Worm (Caenorhabditis elegans) whole organism, L1 larva: ENCODE results near the gene F42A10.6.

Source experiments
- C34B4.2 ChIP-seq: sonication (generic microtip); optimal IDR thresholded peaks from 2 replicates; lab custom pipeline; 2017; ENCODE audit warnings: mild to moderate bottlenecking, missing genetic modification characterization, missing compliant biosample characterization
- Y116A8C.19 ChIP-seq: sonication (generic microtip); optimal IDR thresholded peaks from 2 replicates; lab custom pipeline; 2016; ENCODE audit warnings: missing compliant biosample characterization, missing genetic modification characterization, borderline replicate concordance
- aha-1 ChIP-seq: fragments of 150-350 bp; optimal IDR thresholded peaks from 2 replicates; lab custom pipeline; 2014; ENCODE audit warnings: missing biosample characterization, missing genetic modification characterization
- alr-1 ChIP-seq: fragments of 200-800 bp; sonication (Bioruptor generic); optimal IDR thresholded peaks from 2 replicates; lab custom pipeline; 2018; ENCODE audit warnings: borderline replicate concordance, mild to moderate bottlenecking, missing genetic modification characterization, missing compliant biosample characterization
- aly-2 ChIP-seq: fragments of 150-350 bp; optimal IDR thresholded peaks from 2 replicates; lab custom pipeline; 2014; ENCODE audit warnings: missing biosample characterization, missing genetic modification characterization
- ama-1 ChIP-seq: fragments of 150-350 bp; optimal IDR thresholded peaks from 2 replicates; lab custom pipeline; 2014
- ceh-63 ChIP-seq: fragments of 200-800 bp; sonication (Bioruptor generic); optimal IDR thresholded peaks from 2 replicates; lab custom pipeline; 2018; ENCODE audit warnings: mild to moderate bottlenecking, missing genetic modification characterization, missing compliant biosample characterization
- ceh-82 ChIP-seq, 3 experiments: fragments of 150-350 bp in 1 of 3; sonication (generic microtip) in 2 of 3; optimal IDR thresholded peaks; 2 replicates each; lab custom pipeline; 2014 to 2017; ENCODE audit warnings: missing biosample characterization in 3 of 3, missing genetic modification characterization in 3 of 3
- ceh-88 ChIP-seq: fragments of 200-800 bp; sonication (Bioruptor generic); IDR thresholded peaks from 2 replicates; pipeline ENCODE4 v1.3.6; 2022; ENCODE audit warnings: missing genetic modification characterization, missing compliant biosample characterization
- ces-1 ChIP-seq: fragments of 150-350 bp; optimal IDR thresholded peaks from 2 replicates; lab custom pipeline; 2014; ENCODE audit warnings: missing biosample characterization, missing genetic modification reagents, missing genetic modification characterization
- dpl-1 ChIP-seq, 3 experiments: fragments of 150-350 bp in 2 of 3; sonication (generic microtip) in 1 of 3; optimal IDR thresholded peaks; 2 replicates each; lab custom pipeline; 2014 to 2017; ENCODE audit warnings: missing biosample characterization in 3 of 3, missing genetic modification characterization in 3 of 3, missing genetic modification reagents in 3 of 3
- dsc-1 ChIP-seq: sonication (generic microtip); optimal IDR thresholded peaks from 2 replicates; lab custom pipeline; 2016; ENCODE audit warnings: mild to moderate bottlenecking, missing genetic modification characterization, missing compliant biosample characterization
- efl-1 ChIP-seq, 4 experiments: fragments of 150-350 bp; optimal IDR thresholded peaks in 3 of 4; peaks in 1 of 4; 1 replicate in 1 of 4; 2 replicates in 3 of 4; lab custom pipeline; 2014; ENCODE audit warnings: missing biosample characterization in 2 of 4, missing genetic modification characterization in 2 of 4, missing genetic modification reagents in 2 of 4
- fkh-10 ChIP-seq: sonication (generic microtip); optimal IDR thresholded peaks from 2 replicates; lab custom pipeline; 2017; ENCODE audit warnings: missing biosample characterization, missing genetic modification reagents, missing genetic modification characterization
- fkh-4 ChIP-seq: sonication (generic microtip); optimal IDR thresholded peaks from 2 replicates; lab custom pipeline; 2016; ENCODE audit warnings: missing compliant biosample characterization, missing genetic modification characterization, borderline replicate concordance
- fkh-8 ChIP-seq: sonication (generic microtip); optimal IDR thresholded peaks from 2 replicates; lab custom pipeline; 2016; ENCODE audit warnings: mild to moderate bottlenecking, missing genetic modification characterization, missing compliant biosample characterization
- fos-1 ChIP-seq: fragments of 150-350 bp; optimal IDR thresholded peaks from 2 replicates; lab custom pipeline; 2014; ENCODE audit warnings: missing biosample characterization, missing genetic modification characterization
- hlh-17 ChIP-seq: fragments of 200-800 bp; sonication (Bioruptor generic); optimal IDR thresholded peaks from 2 replicates; lab custom pipeline; 2018; ENCODE audit warnings: missing genetic modification characterization, mild to moderate bottlenecking, missing compliant biosample characterization, moderate library complexity, borderline replicate concordance
- hpl-2 ChIP-seq: fragments of 150-350 bp; optimal IDR thresholded peaks from 2 replicates; lab custom pipeline; 2014; ENCODE audit warnings: missing biosample characterization, missing genetic modification reagents, missing genetic modification characterization
- irx-1 ChIP-seq: sonication (generic microtip); optimal IDR thresholded peaks from 2 replicates; lab custom pipeline; 2016; ENCODE audit warnings: missing genetic modification characterization, missing compliant biosample characterization
- isw-1 ChIP-seq: fragments of 200-800 bp; sonication (Bioruptor generic); IDR thresholded peaks from 2 replicates; pipeline ENCODE4 v1.3.6; 2022; ENCODE audit warnings: missing genetic modification characterization, missing compliant biosample characterization
- jun-1 ChIP-seq: fragments of 150-350 bp; optimal IDR thresholded peaks from 2 replicates; lab custom pipeline; 2014; ENCODE audit warnings: missing biosample characterization, missing genetic modification reagents, missing genetic modification characterization
- lin-13 ChIP-seq: fragments of 150-350 bp; optimal IDR thresholded peaks from 2 replicates; lab custom pipeline; 2014; ENCODE audit warnings: missing biosample characterization, missing genetic modification reagents, missing genetic modification characterization
- lin-14 ChIP-seq: fragments of 200-800 bp; sonication (Bioruptor generic); optimal IDR thresholded peaks from 2 replicates; lab custom pipeline; 2018; ENCODE audit warnings: mild to moderate bottlenecking, missing genetic modification characterization, moderate library complexity, missing compliant biosample characterization
- lin-35 ChIP-seq, 2 experiments: fragments of 150-350 bp; optimal IDR thresholded peaks; 2 replicates each; lab custom pipeline; 2014; ENCODE audit warnings: missing biosample characterization in 2 of 2, missing genetic modification characterization in 2 of 2, missing genetic modification reagents in 2 of 2
- lin-39 ChIP-seq: fragments of 150-350 bp; optimal IDR thresholded peaks from 2 replicates; lab custom pipeline; 2014; ENCODE audit warnings: missing biosample characterization, missing genetic modification reagents, missing genetic modification characterization
- lir-3 ChIP-seq: sonication (generic microtip); optimal IDR thresholded peaks from 2 replicates; lab custom pipeline; 2016; ENCODE audit warnings: mild to moderate bottlenecking, missing genetic modification characterization, moderate library complexity, missing compliant biosample characterization; ENCODE audit not compliant: poor library complexity
- lsy-2 ChIP-seq, 2 experiments: fragments of 150-350 bp; optimal IDR thresholded peaks; 2 replicates each; lab custom pipeline; 2014; ENCODE audit warnings: missing biosample characterization in 2 of 2, missing genetic modification characterization in 2 of 2
- mef-2 ChIP-seq: fragments of 150-350 bp; optimal IDR thresholded peaks from 2 replicates; lab custom pipeline; 2014; ENCODE audit warnings: missing biosample characterization, missing genetic modification characterization
- mep-1 ChIP-seq: fragments of 150-350 bp; optimal IDR thresholded peaks from 2 replicates; lab custom pipeline; 2014; ENCODE audit warnings: missing biosample characterization, missing genetic modification characterization
- nhr-20 ChIP-seq: sonication (generic microtip); optimal IDR thresholded peaks from 2 replicates; lab custom pipeline; 2016; ENCODE audit warnings: mild to moderate bottlenecking, missing genetic modification characterization, missing compliant biosample characterization
- nhr-237 ChIP-seq: fragments of 150-350 bp; optimal IDR thresholded peaks from 2 replicates; lab custom pipeline; 2014; ENCODE audit warnings: missing biosample characterization, missing genetic modification characterization
- nhr-28 ChIP-seq: fragments of 150-350 bp; optimal IDR thresholded peaks from 2 replicates; lab custom pipeline; 2014; ENCODE audit warnings: missing biosample characterization, missing genetic modification characterization
- nhr-47 ChIP-seq: sonication (generic microtip); optimal IDR thresholded peaks from 2 replicates; lab custom pipeline; 2016; ENCODE audit warnings: mild to moderate bottlenecking, missing genetic modification characterization, moderate library complexity, missing compliant biosample characterization
- nhr-71 ChIP-seq: sonication (generic microtip); optimal IDR thresholded peaks from 2 replicates; lab custom pipeline; 2016; ENCODE audit warnings: mild to moderate bottlenecking, missing genetic modification characterization, moderate library complexity, missing compliant biosample characterization
- nhr-90 ChIP-seq: sonication (generic microtip); optimal IDR thresholded peaks from 2 replicates; lab custom pipeline; 2016; ENCODE audit warnings: mild to moderate bottlenecking, missing genetic modification characterization, missing compliant biosample characterization; ENCODE audit not compliant: poor library complexity
- pag-3 ChIP-seq: sonication (generic microtip); optimal IDR thresholded peaks from 2 replicates; lab custom pipeline; 2017; ENCODE audit warnings: missing genetic modification characterization, mild to moderate bottlenecking, missing compliant biosample characterization, antibody characterized with exemption, borderline replicate concordance; ENCODE audit not compliant: insufficient read depth
- pax-3 ChIP-seq: fragments of 200-800 bp; sonication (Bioruptor generic); optimal IDR thresholded peaks from 2 replicates; lab custom pipeline; 2018; ENCODE audit warnings: mild to moderate bottlenecking, missing genetic modification characterization, moderate library complexity, missing compliant biosample characterization
- rnt-1 ChIP-seq: sonication (generic microtip); optimal IDR thresholded peaks from 2 replicates; lab custom pipeline; 2016; ENCODE audit warnings: mild to moderate bottlenecking, missing genetic modification characterization, moderate library complexity, missing compliant biosample characterization
- skn-1 ChIP-seq: fragments of 150-350 bp; optimal IDR thresholded peaks from 2 replicates; lab custom pipeline; 2014; ENCODE audit warnings: missing biosample characterization, missing genetic modification characterization
- snpc-4 ChIP-seq: fragments of 150-350 bp; optimal IDR thresholded peaks from 2 replicates; lab custom pipeline; 2014; ENCODE audit warnings: missing biosample characterization, missing genetic modification characterization
- snu-23 ChIP-seq: sonication (generic microtip); optimal IDR thresholded peaks from 2 replicates; lab custom pipeline; 2016; ENCODE audit warnings: missing genetic modification characterization, missing compliant biosample characterization
- sptf-1 ChIP-seq: fragments of 150-350 bp; optimal IDR thresholded peaks from 2 replicates; lab custom pipeline; 2014; ENCODE audit warnings: missing biosample characterization, missing genetic modification characterization
- swsn-7 ChIP-seq: sonication (generic microtip); optimal IDR thresholded peaks from 2 replicates; lab custom pipeline; 2016; ENCODE audit warnings: missing genetic modification characterization, missing compliant biosample characterization
- tbx-2 ChIP-seq: sonication (generic microtip); optimal IDR thresholded peaks from 2 replicates; lab custom pipeline; 2016; ENCODE audit warnings: missing genetic modification characterization, missing compliant biosample characterization
- unc-30 ChIP-seq: sonication (generic microtip); optimal IDR thresholded peaks from 2 replicates; lab custom pipeline; 2017; ENCODE audit warnings: missing biosample characterization, missing genetic modification characterization
- unc-98 ChIP-seq: fragments of 200-800 bp; sonication (Bioruptor generic); IDR thresholded peaks from 2 replicates; pipeline ENCODE4 v1.3.6; 2022; ENCODE audit warnings: missing genetic modification characterization, missing compliant biosample characterization
- xbp-1 ChIP-seq: sonication (generic microtip); optimal IDR thresholded peaks from 2 replicates; lab custom pipeline; 2016; ENCODE audit warnings: missing genetic modification characterization, missing compliant biosample characterization
- zip-4 ChIP-seq: fragments of 200-800 bp; sonication (Bioruptor generic); optimal IDR thresholded peaks from 2 replicates; lab custom pipeline; 2018; ENCODE audit warnings: mild to moderate bottlenecking, missing genetic modification characterization, moderate library complexity, missing compliant biosample characterization
- ztf-4 ChIP-seq: fragments of 150-350 bp; optimal IDR thresholded peaks from 2 replicates; lab custom pipeline; 2014; ENCODE audit warnings: missing biosample characterization, missing genetic modification characterization

F42A10.6 gene

ce11 chrIII:6140818-6141217, 35.8 kb downstream of the F42A10.6 start:
- TF ChIP-seq C34B4.2 = no peak
- no peak for TF ChIP-seq ztf-4 (tag; lab: Kevin White, UChicago)
- TF ChIP-seq pag-3 (tag; lab: Kevin White, UChicago) = no peak
- no peak for TF ChIP-seq lin-39 (tag; lab: Kevin White, UChicago)
- TF ChIP-seq isw-1 = no peak
- TF ChIP-seq Y116A8C.19 (tag; lab: Kevin White, UChicago) = no peak
- no peak for TF ChIP-seq zip-4 (GFP tag; lab: Kevin White, UChicago)
- no peak for TF ChIP-seq hpl-2 (GFP tag; lab: Kevin White, UChicago)
- no peak for TF ChIP-seq alr-1 (tag; lab: Kevin White, UChicago)
- no peak for TF ChIP-seq snpc-4
- TF ChIP-seq unc-30 (tag; lab: Kevin White, UChicago) = no peak
- TF ChIP-seq jun-1 (tag; lab: Kevin White, UChicago) = no peak
- TF ChIP-seq, all 84 proteins: peak for 0

ce11 chrIII:6139932-6140612, 36.6 kb downstream of the F42A10.6 start:
- TF ChIP-seq ama-1 (lab: Kevin White, UChicago) (no peak), xbp-1 (tag; lab: Kevin White, UChicago) (no peak), skn-1 (no peak), efl-1 (optimal IDR thresholded peaks at IDR 0.05; lab: Kevin White, UChicago) (peak in 1 of 2 experiments; percentile 7), efl-1 (GFP tag; optimal IDR thresholded peaks at IDR 0.05 in 1 of 2; lab: Kevin White, UChicago) (peak in 1 of 2 experiments; percentile 93), fos-1 (tag; lab: Kevin White, UChicago) (no peak), nhr-20 (tag; lab: Kevin White, UChicago) (no peak), ztf-4 (tag; lab: Kevin White, UChicago) (no peak), mef-2 (tag; lab: Kevin White, UChicago) (no peak), ceh-88 (GFP tag; lab: Robert Waterston, UW) (no peak), lsy-2 (tag; optimal IDR thresholded peaks at IDR 0.05; lab: Kevin White, UChicago) (peak; percentile 6 to 36), nhr-28 (tag; lab: Kevin White, UChicago) (no peak), lin-35 (GFP tag; optimal IDR thresholded peaks at IDR 0.05; lab: Kevin White, UChicago) (peak in 1 of 2 experiments; percentile 34), nhr-47 (peak; percentile 26), nhr-71 (tag; lab: Kevin White, UChicago) (peak; percentile 7), nhr-237 (tag; lab: Kevin White, UChicago) (no peak), swsn-7 (tag; lab: Kevin White, UChicago) (peak; percentile 18), fkh-10 (GFP tag; lab: Kevin White, UChicago) (peak; percentile 11), unc-98 (GFP tag; lab: Robert Waterston, UW) (no peak), fkh-8 (tag; lab: Kevin White, UChicago) (peak; percentile 20), unc-30 (tag; lab: Kevin White, UChicago) (no peak), mep-1 (tag; lab: Kevin White, UChicago) (peak; percentile 13), hlh-17 (no peak), lir-3 (no peak), fkh-4 (tag; lab: Kevin White, UChicago) (no peak), lin-13 (GFP tag; lab: Kevin White, UChicago) (no peak), ceh-63 (GFP tag; lab: Kevin White, UChicago) (no peak), tbx-2 (no peak), aly-2 (tag; lab: Kevin White, UChicago) (no peak), snu-23 (GFP tag; lab: Kevin White, UChicago) (peak; percentile 4), dpl-1 (GFP tag; optimal IDR thresholded peaks at IDR 0.05; lab: Kevin White, UChicago) (no peak), irx-1 (no peak), ceh-82 (tag; optimal IDR thresholded peaks at IDR 0.05; lab: Kevin White, UChicago) (peak in 1 of 3 experiments; percentile 53), nhr-90 (no peak), sptf-1 (tag; lab: Kevin White, UChicago) (no peak), dsc-1 (tag; lab: Kevin White, UChicago) (peak; percentile 35), rnt-1 (tag; lab: Kevin White, UChicago) (peak; percentile 42), lin-14 (GFP tag; lab: Kevin White, UChicago) (peak; percentile 79), ces-1 (no peak), aha-1 (no peak), pax-3 (tag; lab: Kevin White, UChicago) (no peak)
